Worm (Caenorhabditis elegans): ENCODE results near the gene sre-38.

- TF ChIP-seq lin-13 (tag; optimal IDR thresholded peaks at IDR 0.05) (no peak), snpc-4 (tag; optimal IDR thresholded peaks at IDR 0.05) (no peak), elt-3 (tag; optimal IDR thresholded peaks at IDR 0.05) (no peak), unc-62 (GFP tag; optimal IDR thresholded peaks at IDR 0.05) (no peak), nhr-76 (tag; optimal IDR thresholded peaks at IDR 0.05) (no peak), pha-4 (tag; optimal IDR thresholded peaks at IDR 0.05) (no peak), ces-1 (GFP tag; optimal IDR thresholded peaks at IDR 0.05) (no peak), unc-39 (tag; optimal IDR thresholded peaks at IDR 0.05) (no peak)
These were observed 51.3 kb downstream of the sre-38 start, which contains the start of gene srh-67 for ce11 chrII:12508650-12509049.
